Worm (Caenorhabditis elegans) whole organism, L1 larva: ENCODE data around the gene F43B10.1.

Source experiments
- C16A3.4 ChIP-seq: fragments of 150-350 bp; optimal IDR thresholded peaks from 2 replicates; lab custom pipeline; 2014; ENCODE audit warnings: missing biosample characterization, missing genetic modification characterization
- C34B4.2 ChIP-seq: sonication (generic microtip); optimal IDR thresholded peaks from 2 replicates; lab custom pipeline; 2017; ENCODE audit warnings: mild to moderate bottlenecking, missing genetic modification characterization, missing compliant biosample characterization
- Y116A8C.19 ChIP-seq: sonication (generic microtip); optimal IDR thresholded peaks from 2 replicates; lab custom pipeline; 2016; ENCODE audit warnings: missing compliant biosample characterization, missing genetic modification characterization, borderline replicate concordance
- alr-1 ChIP-seq: fragments of 200-800 bp; sonication (Bioruptor generic); optimal IDR thresholded peaks from 2 replicates; lab custom pipeline; 2018; ENCODE audit warnings: borderline replicate concordance, mild to moderate bottlenecking, missing genetic modification characterization, missing compliant biosample characterization
- aly-2 ChIP-seq: fragments of 150-350 bp; optimal IDR thresholded peaks from 2 replicates; lab custom pipeline; 2014; ENCODE audit warnings: missing biosample characterization, missing genetic modification characterization
- ama-1 ChIP-seq: fragments of 150-350 bp; optimal IDR thresholded peaks from 2 replicates; lab custom pipeline; 2014
- blmp-1 ChIP-seq: fragments of 150-350 bp; optimal IDR thresholded peaks from 2 replicates; lab custom pipeline; 2014; ENCODE audit warnings: missing biosample characterization, missing genetic modification characterization
- ceh-63 ChIP-seq: fragments of 200-800 bp; sonication (Bioruptor generic); optimal IDR thresholded peaks from 2 replicates; lab custom pipeline; 2018; ENCODE audit warnings: mild to moderate bottlenecking, missing genetic modification characterization, missing compliant biosample characterization
- ceh-8 ChIP-seq: fragments of 200-800 bp; sonication (Bioruptor generic); optimal IDR thresholded peaks from 2 replicates; lab custom pipeline; 2018; ENCODE audit warnings: mild to moderate bottlenecking, missing genetic modification characterization, moderate library complexity, missing compliant biosample characterization
- ces-1 ChIP-seq: fragments of 150-350 bp; optimal IDR thresholded peaks from 2 replicates; lab custom pipeline; 2014; ENCODE audit warnings: missing biosample characterization, missing genetic modification reagents, missing genetic modification characterization
- dpl-1 ChIP-seq, 3 experiments: fragments of 150-350 bp in 2 of 3; sonication (generic microtip) in 1 of 3; optimal IDR thresholded peaks; 2 replicates each; lab custom pipeline; 2014 to 2017; ENCODE audit warnings: missing biosample characterization in 3 of 3, missing genetic modification characterization in 3 of 3, missing genetic modification reagents in 3 of 3
- elt-2 ChIP-seq: sonication (generic microtip); optimal IDR thresholded peaks from 2 replicates; lab custom pipeline; 2016; ENCODE audit warnings: missing genetic modification characterization, mild to moderate bottlenecking, inconsistent platforms, missing compliant biosample characterization, missing genetic modification reagents
- ets-5 ChIP-seq: fragments of 200-800 bp; sonication (Bioruptor generic); IDR thresholded peaks from 2 replicates; pipeline ENCODE4 v1.3.6; 2022; ENCODE audit warnings: missing genetic modification characterization, missing compliant biosample characterization
- fkh-4 ChIP-seq: sonication (generic microtip); optimal IDR thresholded peaks from 2 replicates; lab custom pipeline; 2016; ENCODE audit warnings: missing compliant biosample characterization, missing genetic modification characterization, borderline replicate concordance
- fkh-8 ChIP-seq: sonication (generic microtip); optimal IDR thresholded peaks from 2 replicates; lab custom pipeline; 2016; ENCODE audit warnings: mild to moderate bottlenecking, missing genetic modification characterization, missing compliant biosample characterization
- fos-1 ChIP-seq: fragments of 150-350 bp; optimal IDR thresholded peaks from 2 replicates; lab custom pipeline; 2014; ENCODE audit warnings: missing biosample characterization, missing genetic modification characterization
- hlh-17 ChIP-seq: fragments of 200-800 bp; sonication (Bioruptor generic); optimal IDR thresholded peaks from 2 replicates; lab custom pipeline; 2018; ENCODE audit warnings: missing genetic modification characterization, mild to moderate bottlenecking, missing compliant biosample characterization, moderate library complexity, borderline replicate concordance
- hlh-4 ChIP-seq: sonication (generic microtip); optimal IDR thresholded peaks from 2 replicates; lab custom pipeline; 2016; ENCODE audit warnings: mild to moderate bottlenecking, missing genetic modification characterization, missing compliant biosample characterization
- hpl-2 ChIP-seq: fragments of 150-350 bp; optimal IDR thresholded peaks from 2 replicates; lab custom pipeline; 2014; ENCODE audit warnings: missing biosample characterization, missing genetic modification reagents, missing genetic modification characterization
- irx-1 ChIP-seq: sonication (generic microtip); optimal IDR thresholded peaks from 2 replicates; lab custom pipeline; 2016; ENCODE audit warnings: missing genetic modification characterization, missing compliant biosample characterization
- isw-1 ChIP-seq: fragments of 200-800 bp; sonication (Bioruptor generic); IDR thresholded peaks from 2 replicates; pipeline ENCODE4 v1.3.6; 2022; ENCODE audit warnings: missing genetic modification characterization, missing compliant biosample characterization
- lin-14 ChIP-seq: fragments of 200-800 bp; sonication (Bioruptor generic); optimal IDR thresholded peaks from 2 replicates; lab custom pipeline; 2018; ENCODE audit warnings: mild to moderate bottlenecking, missing genetic modification characterization, moderate library complexity, missing compliant biosample characterization
- lir-3 ChIP-seq: sonication (generic microtip); optimal IDR thresholded peaks from 2 replicates; lab custom pipeline; 2016; ENCODE audit warnings: mild to moderate bottlenecking, missing genetic modification characterization, moderate library complexity, missing compliant biosample characterization; ENCODE audit not compliant: poor library complexity
- lsy-2 ChIP-seq, 2 experiments: fragments of 150-350 bp; optimal IDR thresholded peaks; 2 replicates each; lab custom pipeline; 2014; ENCODE audit warnings: missing biosample characterization in 2 of 2, missing genetic modification characterization in 2 of 2
- mab-9 ChIP-seq: fragments of 200-800 bp; sonication (Bioruptor generic); IDR thresholded peaks from 2 replicates; pipeline ENCODE4 v1.3.6; 2022; ENCODE audit warnings: missing genetic modification reagents, missing genetic modification characterization, missing compliant biosample characterization
- mdl-1 ChIP-seq, 2 experiments: fragments of 150-350 bp; optimal IDR thresholded peaks; 2 replicates each; lab custom pipeline; 2014 to 2017; ENCODE audit warnings: missing biosample characterization in 2 of 2, missing genetic modification characterization in 2 of 2, inconsistent platforms in 1 of 2
- mep-1 ChIP-seq: fragments of 150-350 bp; optimal IDR thresholded peaks from 2 replicates; lab custom pipeline; 2014; ENCODE audit warnings: missing biosample characterization, missing genetic modification characterization
- nhr-11 ChIP-seq: fragments of 150-350 bp; optimal IDR thresholded peaks from 2 replicates; lab custom pipeline; 2014; ENCODE audit warnings: missing biosample characterization, missing genetic modification characterization
- nhr-19 ChIP-seq: fragments of 200-800 bp; sonication (Bioruptor generic); conservative IDR thresholded peaks from 2 replicates; pipeline ENCODE4 v1.3.6; 2022; ENCODE audit warnings: missing genetic modification characterization, missing compliant biosample characterization
- nhr-20 ChIP-seq: sonication (generic microtip); optimal IDR thresholded peaks from 2 replicates; lab custom pipeline; 2016; ENCODE audit warnings: mild to moderate bottlenecking, missing genetic modification characterization, missing compliant biosample characterization
- nhr-28 ChIP-seq: fragments of 150-350 bp; optimal IDR thresholded peaks from 2 replicates; lab custom pipeline; 2014; ENCODE audit warnings: missing biosample characterization, missing genetic modification characterization
- nhr-76 ChIP-seq: sonication (generic microtip); optimal IDR thresholded peaks from 2 replicates; lab custom pipeline; 2017; ENCODE audit warnings: missing biosample characterization, missing genetic modification characterization
- nhr-85 ChIP-seq: sonication (generic microtip); peaks from one replicate; lab custom pipeline; 2016; ENCODE audit warnings: missing genetic modification characterization, inconsistent platforms, missing compliant biosample characterization
- pqm-1 ChIP-seq: sonication (generic microtip); optimal IDR thresholded peaks from 3 replicates; lab custom pipeline; 2017; ENCODE audit warnings: missing biosample characterization, missing genetic modification characterization
- rnt-1 ChIP-seq: sonication (generic microtip); optimal IDR thresholded peaks from 2 replicates; lab custom pipeline; 2016; ENCODE audit warnings: mild to moderate bottlenecking, missing genetic modification characterization, moderate library complexity, missing compliant biosample characterization
- snu-23 ChIP-seq: sonication (generic microtip); optimal IDR thresholded peaks from 2 replicates; lab custom pipeline; 2016; ENCODE audit warnings: missing genetic modification characterization, missing compliant biosample characterization
- sox-4 ChIP-seq: sonication (generic microtip); optimal IDR thresholded peaks from 2 replicates; lab custom pipeline; 2016; ENCODE audit warnings: missing genetic modification characterization, missing compliant biosample characterization
- sup-37 ChIP-seq: fragments of 200-800 bp; sonication (Bioruptor generic); optimal IDR thresholded peaks from 2 replicates; lab custom pipeline; 2018; ENCODE audit warnings: mild to moderate bottlenecking, missing genetic modification characterization, missing compliant biosample characterization
- swsn-7 ChIP-seq: sonication (generic microtip); optimal IDR thresholded peaks from 2 replicates; lab custom pipeline; 2016; ENCODE audit warnings: missing genetic modification characterization, missing compliant biosample characterization
- tlp-1 ChIP-seq: fragments of 150-350 bp; optimal IDR thresholded peaks from 2 replicates; lab custom pipeline; 2014; ENCODE audit warnings: missing biosample characterization, missing genetic modification characterization
- unc-130 ChIP-seq: fragments of 150-350 bp; optimal IDR thresholded peaks from 2 replicates; lab custom pipeline; 2017; ENCODE audit warnings: missing biosample characterization, missing genetic modification characterization, inconsistent platforms
- unc-30 ChIP-seq: sonication (generic microtip); optimal IDR thresholded peaks from 2 replicates; lab custom pipeline; 2017; ENCODE audit warnings: missing biosample characterization, missing genetic modification characterization
- unc-62 ChIP-seq: fragments of 150-350 bp; optimal IDR thresholded peaks from 2 replicates; lab custom pipeline; 2014; ENCODE audit warnings: missing biosample characterization, missing genetic modification reagents, missing genetic modification characterization
- unc-86 ChIP-seq: sonication (generic microtip); optimal IDR thresholded peaks from 2 replicates; lab custom pipeline; 2016; ENCODE audit warnings: missing genetic modification characterization, missing compliant biosample characterization
- vab-15 ChIP-seq: sonication (generic microtip); optimal IDR thresholded peaks from 2 replicates; lab custom pipeline; 2017; ENCODE audit warnings: missing genotype, mild to moderate bottlenecking, missing genetic modification characterization, missing compliant biosample characterization
- zip-4 ChIP-seq: fragments of 200-800 bp; sonication (Bioruptor generic); optimal IDR thresholded peaks from 2 replicates; lab custom pipeline; 2018; ENCODE audit warnings: mild to moderate bottlenecking, missing genetic modification characterization, moderate library complexity, missing compliant biosample characterization
- ztf-11 ChIP-seq, 2 experiments: sonication (generic microtip); optimal IDR thresholded peaks; 2 replicates each; lab custom pipeline; 2016 to 2017; ENCODE audit warnings: missing genetic modification characterization in 2 of 2, missing biosample characterization in 1 of 2, missing compliant biosample characterization in 1 of 2

The F43B10.1 gene

ce11 chrX:16612293-16612946 is 50.2 kb downstream of the F43B10.1 start (continued):
- TF ChIP-seq Y116A8C.19 (tag; lab: Kevin White, UChicago): no peak
- TF ChIP-seq fos-1: peak; percentile 90
- no peak for TF ChIP-seq ceh-63 (GFP tag; lab: Kevin White, UChicago)
- TF ChIP-seq ets-5: no peak
- TF ChIP-seq unc-62: no peak
- TF ChIP-seq isw-1 (GFP tag; lab: Robert Waterston, UW): peak; percentile 72
- no peak for TF ChIP-seq ces-1 (GFP tag; lab: Kevin White, UChicago)
- TF ChIP-seq sox-4 (tag; lab: Kevin White, UChicago): peak; percentile 63
- peak; percentile 62 for TF ChIP-seq mab-9 (GFP tag; lab: Robert Waterston, UW)
- peak; percentile 40 for TF ChIP-seq C34B4.2 (tag; lab: Kevin White, UChicago)
- TF ChIP-seq ama-1 (lab: Kevin White, UChicago): no peak
- peak; percentile 67 for TF ChIP-seq zip-4 (GFP tag; lab: Kevin White, UChicago)
- TF ChIP-seq dpl-1 (GFP tag; optimal IDR thresholded peaks at IDR 0.05; lab: Kevin White, UChicago): peak; percentile 19 to 53 (median 24)
- peak; percentile 82 for TF ChIP-seq nhr-76 (tag; lab: Kevin White, UChicago)
- peak; percentile 65 for TF ChIP-seq blmp-1

ce11 chrX:16611333-16612043 is 51.1 kb downstream of the F43B10.1 start:
- TF ChIP-seq hlh-4 (tag; lab: Kevin White, UChicago) (no peak), zip-4 (GFP tag; lab: Kevin White, UChicago) (no peak), hpl-2 (GFP tag; lab: Kevin White, UChicago) (no peak), rnt-1 (tag; lab: Kevin White, UChicago) (peak; percentile 71), unc-130 (tag; lab: Kevin White, UChicago) (no peak), unc-62 (no peak), sup-37 (GFP tag; lab: Kevin White, UChicago) (no peak), ets-5 (no peak), ceh-63 (GFP tag; lab: Kevin White, UChicago) (no peak), unc-86 (tag; lab: Kevin White, UChicago) (no peak), lir-3 (no peak), ceh-8 (GFP tag; lab: Kevin White, UChicago) (no peak), fkh-4 (tag; lab: Kevin White, UChicago) (no peak), snu-23 (GFP tag; lab: Kevin White, UChicago) (peak; percentile 56), mep-1 (tag; lab: Kevin White, UChicago) (peak; percentile 10), Y116A8C.19 (tag; lab: Kevin White, UChicago) (no peak), fkh-8 (tag; lab: Kevin White, UChicago) (no peak), hlh-17 (GFP tag; lab: Kevin White, UChicago) (no peak), tlp-1 (tag; lab: Kevin White, UChicago) (no peak), nhr-11 (no peak), pqm-1 (no peak), nhr-28 (tag; lab: Kevin White, UChicago) (no peak), alr-1 (no peak), isw-1 (GFP tag; lab: Robert Waterston, UW) (no peak), nhr-85 (tag; lab: Kevin White, UChicago) (peak; percentile 64), elt-2 (tag; lab: Kevin White, UChicago) (no peak), mdl-1 (tag; optimal IDR thresholded peaks at IDR 0.05; lab: Kevin White, UChicago) (no peak), lin-14 (GFP tag; lab: Kevin White, UChicago) (peak; percentile 73), swsn-7 (tag; lab: Kevin White, UChicago) (no peak), nhr-19 (GFP tag; lab: Robert Waterston, UW) (0 out of 2 replicates have a peak, but pooled peaks have one; percentile 10), vab-15 (tag; lab: Kevin White, UChicago) (no peak), nhr-20 (tag; lab: Kevin White, UChicago) (peak; percentile 25), ztf-11 (tag; optimal IDR thresholded peaks at IDR 0.05; lab: Kevin White, UChicago) (no peak), aly-2 (tag; lab: Kevin White, UChicago) (no peak), unc-30 (tag; lab: Kevin White, UChicago) (no peak), nhr-76 (tag; lab: Kevin White, UChicago) (no peak), sox-4 (tag; lab: Kevin White, UChicago) (no peak), irx-1 (tag; lab: Kevin White, UChicago) (no peak), C16A3.4 (tag; lab: Kevin White, UChicago) (no peak), ama-1 (lab: Kevin White, UChicago) (no peak), lsy-2 (tag; optimal IDR thresholded peaks at IDR 0.05; lab: Kevin White, UChicago) (peak in 1 of 2 experiments; percentile 3)
